Worm (Caenorhabditis elegans) whole organism, mixed stage, embryonic: ENCODE results near the gene F14F9.5.

ENCODE experiments used
- M03D4.4 ChIP-seq: sonication (generic microtip); optimal IDR thresholded peaks from 2 replicates; lab custom pipeline; 2017; ENCODE audit warnings: mild to moderate bottlenecking, missing genetic modification characterization, missing compliant biosample characterization
- ceh-83 ChIP-seq: fragments of 200-800 bp; sonication (Bioruptor generic); optimal IDR thresholded peaks from 2 replicates; lab custom pipeline; 2018; ENCODE audit warnings: mild to moderate bottlenecking, missing genetic modification characterization, missing compliant biosample characterization
- ces-1 ChIP-seq: fragments of 150-350 bp; optimal IDR thresholded peaks from 2 replicates; lab custom pipeline; 2014; ENCODE audit warnings: missing biosample characterization, missing genetic modification reagents, missing genetic modification characterization
- drap-1 ChIP-seq: fragments of 200-800 bp; sonication (Bioruptor generic); optimal IDR thresholded peaks from 3 replicates; lab custom pipeline; 2018; ENCODE audit warnings: mild to moderate bottlenecking, missing genetic modification characterization, missing compliant biosample characterization
- elt-1 ChIP-seq: sonication (generic microtip); optimal IDR thresholded peaks from 2 replicates; lab custom pipeline; 2017; ENCODE audit warnings: missing genetic modification characterization, mild to moderate bottlenecking, missing compliant biosample characterization, antibody characterized with exemption, moderate library complexity, borderline replicate concordance; ENCODE audit not compliant: insufficient read depth
- elt-3 ChIP-seq: fragments of 150-350 bp; optimal IDR thresholded peaks from 2 replicates; lab custom pipeline; 2014; ENCODE audit warnings: missing biosample characterization, missing genetic modification characterization
- flh-1 ChIP-seq: fragments of 200-800 bp; sonication (Bioruptor generic); optimal IDR thresholded peaks from 2 replicates; lab custom pipeline; 2018; ENCODE audit warnings: mild to moderate bottlenecking, missing genetic modification characterization, moderate library complexity, missing compliant biosample characterization
- hlh-1 ChIP-seq: fragments of 150-350 bp; optimal IDR thresholded peaks from 2 replicates; lab custom pipeline; 2014; ENCODE audit warnings: missing biosample characterization, missing genetic modification reagents, missing genetic modification characterization
- lin-13 ChIP-seq: fragments of 150-350 bp; optimal IDR thresholded peaks from 2 replicates; lab custom pipeline; 2014; ENCODE audit warnings: missing biosample characterization, missing genetic modification characterization
- lin-32 ChIP-seq: fragments of 200-800 bp; sonication (Bioruptor generic); optimal IDR thresholded peaks from 2 replicates; lab custom pipeline; 2018; ENCODE audit warnings: mild to moderate bottlenecking, missing genetic modification characterization, missing compliant biosample characterization
- mep-1 ChIP-seq: fragments of 150-350 bp; optimal IDR thresholded peaks from 2 replicates; lab custom pipeline; 2017; ENCODE audit warnings: missing biosample characterization, missing genetic modification reagents, missing genetic modification characterization, inconsistent platforms
- mls-2 ChIP-seq: sonication (generic microtip); optimal IDR thresholded peaks from 2 replicates; lab custom pipeline; 2016; ENCODE audit warnings: mild to moderate bottlenecking, missing genetic modification characterization, moderate library complexity, missing compliant biosample characterization
- nhr-12 ChIP-seq: fragments of 150-350 bp; optimal IDR thresholded peaks from 2 replicates; lab custom pipeline; 2014; ENCODE audit warnings: missing biosample characterization, missing genetic modification characterization
- nhr-28 ChIP-seq: fragments of 150-350 bp; optimal IDR thresholded peaks from 2 replicates; lab custom pipeline; 2014; ENCODE audit warnings: missing biosample characterization, missing genetic modification characterization
- pha-4 ChIP-seq: fragments of 150-350 bp; optimal IDR thresholded peaks from 2 replicates; lab custom pipeline; 2018; ENCODE audit warnings: missing biosample characterization, missing genetic modification reagents, missing genetic modification characterization
- sptf-1 ChIP-seq: sonication (generic microtip); optimal IDR thresholded peaks from 2 replicates; lab custom pipeline; 2017; ENCODE audit warnings: mild to moderate bottlenecking, missing genetic modification characterization, moderate library complexity, missing compliant biosample characterization
- unc-39 ChIP-seq: fragments of 150-350 bp; optimal IDR thresholded peaks from 2 replicates; lab custom pipeline; 2014; ENCODE audit warnings: missing biosample characterization, missing genetic modification characterization
- zip-8 ChIP-seq: fragments of 150-350 bp; optimal IDR thresholded peaks from 2 replicates; lab custom pipeline; 2014; ENCODE audit warnings: missing biosample characterization, missing genetic modification characterization

F14F9.5 gene

DNA sequence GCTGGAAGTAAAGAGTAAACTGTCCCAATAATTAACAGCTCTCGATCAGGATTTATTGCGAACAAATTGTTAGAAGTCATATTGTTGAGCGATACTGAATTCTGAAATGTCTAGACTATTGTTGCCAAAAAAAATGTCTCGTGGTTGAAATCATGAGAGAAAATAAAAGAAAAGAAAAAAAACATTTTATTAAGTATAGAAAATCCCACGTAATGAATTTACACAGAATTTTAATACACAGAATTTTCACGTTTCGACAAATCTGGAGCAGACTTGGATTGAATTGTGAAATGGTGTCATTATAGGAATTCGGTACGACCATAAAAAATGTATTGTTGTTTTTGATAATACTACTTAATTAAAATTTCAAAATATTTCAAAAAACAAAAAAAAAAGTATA, 45.9 kb downstream of the F14F9.5 start, which contains the start of gene srt-65:
TSS of gene srt-65 (minus strand) at position 101 of the 400 bp plus-strand sequence.
- TF ChIP-seq zip-8 (no peak), lin-32 (GFP tag; lab: Kevin White, UChicago) (no peak), nhr-12 (tag; lab: Kevin White, UChicago) (no peak), elt-3 (tag; lab: Kevin White, UChicago) (no peak), hlh-1 (no peak), unc-39 (tag; lab: Kevin White, UChicago) (no peak), sptf-1 (tag; lab: Kevin White, UChicago) (no peak)

ce11 chrV:5177209-5177608, 50.3 kb downstream of the F14F9.5 start, which contains the start of gene ugt-51:
Gene ugt-51, minus strand, starts transcription at chrV:5177309.
- no peak for TF ChIP-seq ces-1 (GFP tag; lab: Kevin White, UChicago)
- no peak for TF ChIP-seq drap-1 (GFP tag; lab: Kevin White, UChicago)
- TF ChIP-seq nhr-28 (tag; lab: Kevin White, UChicago), result no peak
- TF ChIP-seq elt-1 (tag; lab: Kevin White, UChicago), result no peak
- TF ChIP-seq elt-3 (tag; lab: Kevin White, UChicago), result no peak
- no peak for TF ChIP-seq mls-2 (tag; lab: Kevin White, UChicago)
- TF ChIP-seq pha-4 (tag; lab: Kevin White, UChicago), result no peak
- no peak for TF ChIP-seq mep-1 (tag; lab: Kevin White, UChicago)

ce11 chrV:5178051-5178450, 51.2 kb downstream of the F14F9.5 start:
- no peak for TF ChIP-seq elt-3 (tag; lab: Kevin White, UChicago)
- TF ChIP-seq flh-1 (GFP tag; lab: Kevin White, UChicago), result no peak
- no peak for TF ChIP-seq lin-13 (tag; lab: Kevin White, UChicago)
- no peak for TF ChIP-seq M03D4.4 (tag; lab: Kevin White, UChicago)
- no peak for TF ChIP-seq ceh-83 (GFP tag; lab: Kevin White, UChicago)
